Fruit fly (Drosophila melanogaster) Kc167 (cell line): ENCODE results near the gene CG17163.

Source experiments
- Myc ChIP-seq: fragments of >200 bp; optimal IDR thresholded peaks from 2 replicates; lab custom pipeline; 2017; ENCODE audit warnings: missing external identifiers
- Sin3A ChIP-seq: fragments of >200 bp; optimal IDR thresholded peaks from 2 replicates; lab custom pipeline; 2018; ENCODE audit warnings: missing external identifiers
- h ChIP-seq: fragments of >200 bp; optimal IDR thresholded peaks from 3 replicates; lab custom pipeline; 2018; ENCODE audit warnings: missing external identifiers

DNA sequence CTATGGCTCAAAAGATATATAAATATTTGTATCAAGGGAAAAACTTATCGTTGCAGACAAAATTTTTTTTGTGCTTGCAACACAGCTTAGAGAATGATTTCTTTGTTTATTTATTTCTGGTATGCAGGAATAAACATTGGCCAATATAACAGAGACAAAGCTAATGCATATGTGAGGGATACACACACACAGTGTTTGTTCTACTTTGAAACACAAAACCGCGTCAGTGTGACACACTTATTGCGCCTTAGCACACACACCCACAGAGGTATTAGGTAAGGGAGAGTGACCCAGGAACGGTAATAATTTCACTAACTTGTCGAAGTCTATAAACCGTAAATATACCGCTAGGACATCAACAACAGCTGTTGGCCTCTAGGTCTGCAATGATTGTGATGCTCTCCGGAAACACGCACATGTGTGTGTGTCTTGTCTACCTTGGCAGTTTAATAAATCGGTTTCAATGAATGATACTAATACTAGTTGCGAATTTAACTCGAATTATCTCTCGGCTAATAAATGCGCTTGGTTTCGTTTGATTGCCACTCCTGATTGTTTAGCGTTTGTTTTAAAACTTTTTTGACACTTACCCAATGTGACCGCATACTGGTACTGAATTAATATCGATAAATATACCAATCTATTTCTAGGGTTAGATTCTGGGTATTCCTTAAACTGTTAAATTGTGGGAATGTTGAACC is 13.8 kb upstream of the CG17163 start, which contains the start of gene CG17162:
- TF ChIP-seq Myc (lab: Kevin White, UChicago), result no peak
- no peak for TF ChIP-seq Sin3A (lab: Kevin White, UChicago)
- TF ChIP-seq h (lab: Kevin White, UChicago), result no peak
